Fruit fly (Drosophila melanogaster): ENCODE results near the gene tim.
A peak's percentile ranks its signal among the peaks of the same experiment; 100 is the strongest.

tim gene

dm6 chr2L:3539412-3539743, 31.5 kb upstream of the tim start:
- TF ChIP-seq E2f2 (GFP tag; IDR thresholded peaks at IDR 0.05) = no peak
- TF ChIP-seq gfzf (GFP tag; optimal IDR thresholded peaks at IDR 0.05) = no peak
- no peak for TF ChIP-seq CG13775 (GFP tag; optimal IDR thresholded peaks at IDR 0.05)
- TF ChIP-seq corto (GFP tag; optimal IDR thresholded peaks at IDR 0.05) = no peak
- TF ChIP-seq kay (GFP tag; optimal IDR thresholded peaks at IDR 0.05) = no peak
- no peak for TF ChIP-seq maf-S (GFP tag; optimal IDR thresholded peaks at IDR 0.05)
- peak; percentile 33 for TF ChIP-seq CG15479 (GFP tag; optimal IDR thresholded peaks at IDR 0.05)
- no peak for TF ChIP-seq CG6175 (GFP tag; IDR thresholded peaks at IDR 0.05)
- no peak for TF ChIP-seq caup (GFP tag; optimal IDR thresholded peaks at IDR 0.05; ENCODE audit: severe bottlenecking)
- TF ChIP-seq pfk (GFP tag; optimal IDR thresholded peaks at IDR 0.05) = no peak
- TF ChIP-seq CG4424 (GFP tag; optimal IDR thresholded peaks at IDR 0.05) = no peak
- TF ChIP-seq vvl (GFP tag; IDR thresholded peaks at IDR 0.05) = 0 out of 2 replicates have a peak, but pooled peaks have one; percentile 9
- TF ChIP-seq CG11247 (GFP tag; IDR thresholded peaks at IDR 0.05) = no peak
- no peak for TF ChIP-seq CG2199 (GFP tag; IDR thresholded peaks at IDR 0.05)
- TF ChIP-seq sim (GFP tag; IDR thresholded peaks at IDR 0.05) = no peak
- TF ChIP-seq CG9876 (GFP tag; optimal IDR thresholded peaks at IDR 0.05) = no peak
- TF ChIP-seq usp (GFP tag; optimal IDR thresholded peaks at IDR 0.05) = no peak
- TF ChIP-seq CoRest (tag; optimal IDR thresholded peaks at IDR 0.05) = peak; percentile 18
- TF ChIP-seq Dref (GFP tag; IDR thresholded peaks at IDR 0.05) = no peak
- no peak for TF ChIP-seq CG14014 (GFP tag; IDR thresholded peaks at IDR 0.05)
- TF ChIP-seq CG1529 (GFP tag; optimal IDR thresholded peaks at IDR 0.05) = no peak
- no peak for TF ChIP-seq run (tag; optimal IDR thresholded peaks at IDR 0.05)
- TF ChIP-seq MTF-1 (GFP tag; optimal IDR thresholded peaks at IDR 0.05; ENCODE audit: borderline replicate concordance) = no peak
- no peak for TF ChIP-seq Dbx (GFP tag; IDR thresholded peaks at IDR 0.05)
- no peak for TF ChIP-seq tap (tag; optimal IDR thresholded peaks at IDR 0.05)
- TF ChIP-seq HLH4C (GFP tag; IDR thresholded peaks at IDR 0.05; ENCODE audit: partially characterized antibody) = peak; percentile 15; the same call in 1 of the 3 replicates
- TF ChIP-seq Pdp1 (GFP tag; optimal IDR thresholded peaks at IDR 0.05) = peak in 1 of 2 experiments; percentile 9
- TF ChIP-seq CG17385 (GFP tag; optimal IDR thresholded peaks at IDR 0.05) = no peak
- TF ChIP-seq toy (GFP tag; IDR thresholded peaks at IDR 0.05) = no peak
- TF ChIP-seq CG33557 (GFP tag; optimal IDR thresholded peaks at IDR 0.05) = no peak
- TF ChIP-seq CG3065 (GFP tag; optimal IDR thresholded peaks at IDR 0.05) = no peak
- no peak for TF ChIP-seq CG15696 (tag; optimal IDR thresholded peaks at IDR 0.05)
- TF ChIP-seq CG13287 (GFP tag; IDR thresholded peaks at IDR 0.05; ENCODE audit: partially characterized antibody) = no peak
- TF ChIP-seq lilli (GFP tag; optimal IDR thresholded peaks at IDR 0.05) = no peak
- TF ChIP-seq Rfx (GFP tag; IDR thresholded peaks at IDR 0.05) = 0 out of 2 replicates have a peak, but pooled peaks have one; percentile 4
- TF ChIP-seq Bgb (GFP tag; IDR thresholded peaks at IDR 0.05; ENCODE audit: partially characterized antibody) = no peak
- TF ChIP-seq CG2202 (tag; optimal IDR thresholded peaks at IDR 0.05) = no peak
- no peak for TF ChIP-seq abd-A (tag; optimal IDR thresholded peaks at IDR 0.05)
- peak; percentile 46; the same call in 1 of the 3 replicates for TF ChIP-seq CG6791 (GFP tag; IDR thresholded peaks at IDR 0.05; ENCODE audit: partially characterized antibody)
- TF ChIP-seq CG10267 (tag; optimal IDR thresholded peaks at IDR 0.05) = no peak
- TF ChIP-seq grn (GFP tag; optimal IDR thresholded peaks at IDR 0.05) = no peak
- no peak for TF ChIP-seq Aef1 (GFP tag; IDR thresholded peaks at IDR 0.05)
- no peak for TF ChIP-seq chm (GFP tag; IDR thresholded peaks at IDR 0.05)
- TF ChIP-seq CG4360 (GFP tag; IDR thresholded peaks at IDR 0.05) = 0 out of 2 replicates have a peak, but pooled peaks have one; percentile 27
- TF ChIP-seq CG8944 (GFP tag; optimal IDR thresholded peaks at IDR 0.05) = no peak
- TF ChIP-seq prd (optimal IDR thresholded peaks at IDR 0.05) = no peak
- TF ChIP-seq prd (GFP tag; IDR thresholded peaks at IDR 0.05) = no peak
- no peak for TF ChIP-seq CG5953 (GFP tag; IDR thresholded peaks at IDR 0.05)
- no peak for TF ChIP-seq unc-4 (GFP tag; IDR thresholded peaks at IDR 0.05; ENCODE audit: partially characterized antibody)
- TF ChIP-seq sqz (GFP tag; optimal IDR thresholded peaks at IDR 0.05) = no peak
- TF ChIP-seq cas (GFP tag; IDR thresholded peaks at IDR 0.05) = no peak
- no peak for TF ChIP-seq CG14860 (GFP tag; IDR thresholded peaks at IDR 0.05; ENCODE audit: partially characterized antibody)
